Fruit fly (Drosophila melanogaster) whole organism, wandering third instar larva: ENCODE measurements around the gene CG15545.

ENCODE experiments used
- Abd-B ChIP-seq: fragments of >200 bp; optimal IDR thresholded peaks from 2 replicates; lab custom pipeline; 2017; ENCODE audit warnings: missing biosample characterization, missing genetic modification characterization
- CrebA ChIP-seq: fragments of 200-800 bp; sonication (Bioruptor generic); optimal IDR thresholded peaks from 2 replicates; lab custom pipeline; 2016; ENCODE audit warnings: missing biosample characterization, mild to moderate bottlenecking, missing genetic modification characterization, borderline replicate concordance
- Hnf4 ChIP-seq: fragments of 200-800 bp; sonication (Bioruptor generic); optimal IDR thresholded peaks from 2 replicates; lab custom pipeline; 2016; ENCODE audit warnings: missing biosample characterization, mild to moderate bottlenecking, missing genetic modification characterization
- Hr78 ChIP-seq: fragments of >200 bp; optimal IDR thresholded peaks from 2 replicates; lab custom pipeline; 2017; ENCODE audit warnings: missing biosample characterization, missing genetic modification characterization
- Hr83 ChIP-seq: fragments of 200-300 bp; sonication (Bioruptor generic); optimal IDR thresholded peaks from 2 replicates; lab custom pipeline; 2016; ENCODE audit warnings: missing biosample characterization, mild to moderate bottlenecking, missing genetic modification characterization, moderate library complexity; ENCODE audit not compliant: poor library complexity, severe bottlenecking
- pan ChIP-seq: fragments of >200 bp; optimal IDR thresholded peaks from 2 replicates; lab custom pipeline; 2017
- psq ChIP-seq: fragments of 200-800 bp; sonication (Bioruptor generic); optimal IDR thresholded peaks from 3 replicates; lab custom pipeline; 2017; ENCODE audit warnings: missing biosample characterization, mild to moderate bottlenecking, missing genetic modification characterization, moderate library complexity
- sv ChIP-seq: fragments of 200-800 bp; sonication (Bioruptor generic); optimal IDR thresholded peaks from 3 replicates; lab custom pipeline; 2016; ENCODE audit warnings: missing biosample characterization, missing genetic modification characterization
- usp ChIP-seq: fragments of >200 bp; optimal IDR thresholded peaks from 2 replicates; lab custom pipeline; 2017; ENCODE audit warnings: missing biosample characterization, missing genetic modification characterization

DNA sequence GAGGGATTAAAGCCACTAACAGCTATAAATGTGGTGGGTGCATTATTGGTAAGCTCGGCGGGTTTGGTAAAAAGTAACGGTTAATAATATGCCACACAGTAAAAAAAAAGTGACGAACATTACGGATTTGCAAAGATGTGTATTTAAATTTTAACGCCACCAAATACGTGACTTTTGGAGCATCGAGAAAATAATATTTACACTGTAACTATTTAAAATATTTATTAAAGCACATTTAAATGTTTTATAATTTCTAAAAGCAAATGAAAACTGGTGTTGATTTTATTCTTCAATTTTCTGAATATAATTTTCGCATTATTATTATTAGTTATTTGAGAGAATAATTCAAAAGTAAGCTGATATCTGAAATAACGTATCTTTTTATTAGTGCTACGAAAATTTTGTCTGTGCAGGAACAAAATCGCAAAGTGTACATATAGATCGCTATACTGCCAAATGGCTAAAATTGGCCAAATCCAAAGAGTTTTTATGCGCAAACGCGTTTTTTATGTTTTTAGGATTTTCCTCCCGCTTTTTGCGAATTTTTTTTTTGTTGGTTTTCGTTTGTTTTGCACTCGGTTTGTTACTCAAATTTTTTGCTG, 43.6 kb downstream of the CG15545 start:
- no peak for TF ChIP-seq Hnf4 (GFP tag; lab: Kevin White, UChicago)
- TF ChIP-seq Hr83 (GFP tag; lab: Kevin White, UChicago), result no peak
- no peak for TF ChIP-seq Hr78
- no peak for TF ChIP-seq Abd-B (GFP tag; lab: Kevin White, UChicago)
- TF ChIP-seq pan (lab: Kevin White, UChicago), result no peak
- TF ChIP-seq usp (GFP tag; lab: Kevin White, UChicago), result no peak
- TF ChIP-seq psq (GFP tag; lab: Kevin White, UChicago), result no peak
- TF ChIP-seq CrebA (GFP tag; lab: Kevin White, UChicago), result no peak
- no peak for TF ChIP-seq sv (GFP tag; lab: Kevin White, UChicago)
